Fruit fly (Drosophila melanogaster) whole organism, embryonic: ENCODE data around the gene CG13982.

Source experiments
- CG11695 ChIP-seq: fragments of 200-800 bp; sonication (Bioruptor generic); IDR thresholded peaks from 3 replicates; pipeline ENCODE4 v1.3.6; 2022; ENCODE audit warnings: missing biosample characterization, missing genetic modification characterization
- CG13287 ChIP-seq: fragments of 200-800 bp; sonication (Bioruptor generic); IDR thresholded peaks from 2 replicates; pipeline ENCODE4 v1.3.6; 2022; ENCODE audit warnings: missing biosample characterization, missing genetic modification characterization; ENCODE audit not compliant: partially characterized antibody
- CG1529 ChIP-seq: fragments of 200-800 bp; sonication (Bioruptor generic); optimal IDR thresholded peaks from 3 replicates; lab custom pipeline; 2018; ENCODE audit warnings: missing biosample characterization, missing genetic modification characterization
- CG15479 ChIP-seq: fragments of 200-800 bp; sonication (Bioruptor generic); optimal IDR thresholded peaks from 3 replicates; lab custom pipeline; 2019; ENCODE audit warnings: missing biosample characterization, mild to moderate bottlenecking, missing genetic modification characterization, moderate library complexity
- CG1603 ChIP-seq: fragments of 200-800 bp; sonication (Bioruptor generic); optimal IDR thresholded peaks from 2 replicates; lab custom pipeline; 2019; ENCODE audit warnings: missing biosample characterization, mild to moderate bottlenecking, missing genetic modification characterization, moderate library complexity
- CG16779 ChIP-seq: fragments of 200-800 bp; sonication (Bioruptor generic); IDR thresholded peaks from 2 replicates; pipeline ENCODE4 v1.3.6; 2022; ENCODE audit warnings: missing biosample characterization, missing genetic modification characterization
- CG1832 ChIP-seq: fragments of 200-800 bp; sonication (Bioruptor generic); optimal IDR thresholded peaks from 2 replicates; lab custom pipeline; 2017; ENCODE audit warnings: missing biosample characterization, mild to moderate bottlenecking, missing genetic modification characterization, inconsistent platforms
- CG2199 ChIP-seq: fragments of 200-800 bp; sonication (Bioruptor generic); IDR thresholded peaks from 3 replicates; pipeline ENCODE4 v1.3.6; 2022; ENCODE audit warnings: missing biosample characterization, missing genetic modification characterization
- CG2678 ChIP-seq: fragments of 200-800 bp; sonication (Bioruptor generic); optimal IDR thresholded peaks from 3 replicates; lab custom pipeline; 2019; ENCODE audit warnings: missing biosample characterization, mild to moderate bottlenecking, missing genetic modification characterization, moderate library complexity
- CG4617 ChIP-seq: fragments of 200-800 bp; sonication (Bioruptor generic); optimal IDR thresholded peaks from 3 replicates; lab custom pipeline; 2016; ENCODE audit warnings: missing biosample characterization, missing genetic modification characterization, borderline replicate concordance
- CG4820 ChIP-seq: fragments of 200-800 bp; sonication (Bioruptor generic); optimal IDR thresholded peaks from 3 replicates; lab custom pipeline; 2016; ENCODE audit warnings: missing biosample characterization, missing genetic modification characterization
- CG5180 ChIP-seq: fragments of 200-800 bp; sonication (Bioruptor generic); optimal IDR thresholded peaks from 3 replicates; lab custom pipeline; 2017; ENCODE audit warnings: missing biosample characterization, missing genetic modification characterization, mild to moderate bottlenecking, moderate library complexity, missing genetic modification reagents
- CG8089 ChIP-seq: fragments of 200-800 bp; sonication (Bioruptor generic); optimal IDR thresholded peaks from 3 replicates; lab custom pipeline; 2016; ENCODE audit warnings: missing biosample characterization, missing genetic modification characterization
- CTCF ChIP-seq: fragments of 200-800 bp; sonication (Bioruptor generic); optimal IDR thresholded peaks from 2 replicates; lab custom pipeline; 2017; ENCODE audit warnings: missing biosample characterization, mild to moderate bottlenecking, missing genetic modification characterization, moderate library complexity
- Dad ChIP-seq: fragments of 200-800 bp; sonication (Bioruptor generic); optimal IDR thresholded peaks from 3 replicates; lab custom pipeline; 2016; ENCODE audit warnings: missing biosample characterization, missing genetic modification characterization
- Deaf1 ChIP-seq: fragments of 200-800 bp; optimal IDR thresholded peaks from 3 replicates; lab custom pipeline; 2019; ENCODE audit warnings: missing biosample characterization, mild to moderate bottlenecking, missing genetic modification characterization, moderate library complexity
- Dip2 ChIP-seq: fragments of 200-800 bp; sonication (Bioruptor generic); IDR thresholded peaks from 2 replicates; pipeline ENCODE4 v1.3.6; 2022; ENCODE audit warnings: missing biosample characterization, missing genetic modification characterization
- Ets97D ChIP-seq: fragments of 200-800 bp; sonication (Bioruptor generic); optimal IDR thresholded peaks from 3 replicates; lab custom pipeline; 2016; ENCODE audit warnings: missing biosample characterization, missing genetic modification characterization
- HLH4C ChIP-seq: fragments of 200-800 bp; sonication (Bioruptor generic); IDR thresholded peaks from 3 replicates; pipeline ENCODE4 v1.3.6; 2022; ENCODE audit warnings: missing biosample characterization, missing genetic modification characterization; ENCODE audit not compliant: partially characterized antibody
- Hr78 ChIP-seq, 2 experiments: fragments of 200-800 bp in 1 of 2; fragments of >200 bp in 1 of 2; sonication (Bioruptor generic) in 1 of 2; optimal IDR thresholded peaks; 2 replicates each; lab custom pipeline; 2017 to 2019; ENCODE audit warnings: missing biosample characterization in 2 of 2, missing genetic modification characterization in 2 of 2, mild to moderate bottlenecking in 1 of 2, moderate library complexity in 1 of 2
- Jarid2 ChIP-seq: fragments of 200-800 bp; sonication (Bioruptor generic); optimal IDR thresholded peaks from 3 replicates; lab custom pipeline; 2017; ENCODE audit warnings: mild to moderate bottlenecking, missing biosample characterization, missing genetic modification reagents, missing genetic modification characterization
- NFAT ChIP-seq: fragments of 200-800 bp; sonication (Bioruptor generic); IDR thresholded peaks from 2 replicates; pipeline ENCODE4 v1.3.6; 2022; ENCODE audit warnings: missing biosample characterization, missing genetic modification characterization
- NK7.1 ChIP-seq: fragments of 200-800 bp; sonication (Bioruptor generic); optimal IDR thresholded peaks from 3 replicates; lab custom pipeline; 2016; ENCODE audit warnings: missing biosample characterization, missing genetic modification characterization
- Optix ChIP-seq: fragments of 200-800 bp; sonication (Bioruptor generic); IDR thresholded peaks from 3 replicates; pipeline ENCODE4 v1.3.6; 2022; ENCODE audit warnings: missing biosample characterization, missing genetic modification characterization
- Sin3A ChIP-seq: fragments of >200 bp; optimal IDR thresholded peaks from 2 replicates; lab custom pipeline; 2018
- amos ChIP-seq: fragments of 200-800 bp; sonication (Bioruptor generic); IDR thresholded peaks from 2 replicates; pipeline ENCODE4 v1.3.6; 2022; ENCODE audit warnings: missing biosample characterization, missing genetic modification characterization; ENCODE audit not compliant: partially characterized antibody
- chinmo ChIP-seq: fragments of 200-800 bp; sonication (Bioruptor generic); IDR thresholded peaks from 4 replicates; pipeline ENCODE4 v1.3.6; 2022; ENCODE audit warnings: missing biosample characterization, missing genetic modification characterization; ENCODE audit not compliant: partially characterized antibody
- chm ChIP-seq: fragments of 200-800 bp; sonication (Bioruptor generic); IDR thresholded peaks from 2 replicates; pipeline ENCODE4 v1.3.6; 2022; ENCODE audit warnings: missing biosample characterization, missing genetic modification characterization
- dati ChIP-seq: fragments of 200-800 bp; sonication (Bioruptor generic); IDR thresholded peaks from 2 replicates; pipeline ENCODE4 v1.3.6; 2022; ENCODE audit warnings: missing biosample characterization, missing genetic modification characterization
- dpn ChIP-seq, 2 experiments: fragments of 200-800 bp; sonication (Bioruptor generic); optimal IDR thresholded peaks; 3 replicates each; lab custom pipeline; 2016; ENCODE audit warnings: missing biosample characterization in 2 of 2, missing genetic modification characterization in 2 of 2
- emc ChIP-seq: fragments of 200-800 bp; sonication (Bioruptor generic); optimal IDR thresholded peaks from 2 replicates; lab custom pipeline; 2016; ENCODE audit warnings: missing biosample characterization, missing genetic modification characterization
- fd64A ChIP-seq: fragments of 200-800 bp; sonication (Bioruptor generic); optimal IDR thresholded peaks from 3 replicates; lab custom pipeline; 2018; ENCODE audit warnings: missing biosample characterization, mild to moderate bottlenecking, missing genetic modification characterization
- gsb-n ChIP-seq: fragments of 200-800 bp; sonication (Bioruptor generic); optimal IDR thresholded peaks from 3 replicates; lab custom pipeline; 2018; ENCODE audit warnings: missing biosample characterization, mild to moderate bottlenecking, missing genetic modification characterization
- insv ChIP-seq, 2 experiments: fragments of 200-800 bp; sonication (Bioruptor generic); optimal IDR thresholded peaks; 3 replicates each; lab custom pipeline; 2016 to 2018; ENCODE audit warnings: missing biosample characterization in 2 of 2, missing genetic modification characterization in 2 of 2
- jing ChIP-seq: fragments of 200-800 bp; sonication (Bioruptor generic); optimal IDR thresholded peaks from 2 replicates; lab custom pipeline; 2018; ENCODE audit warnings: missing biosample characterization, mild to moderate bottlenecking, missing genetic modification characterization
- lbe ChIP-seq: fragments of 200-800 bp; sonication (Bioruptor generic); optimal IDR thresholded peaks from 2 replicates; lab custom pipeline; 2016; ENCODE audit warnings: missing biosample characterization, mild to moderate bottlenecking, missing genetic modification characterization
- mirr ChIP-seq: fragments of 200-800 bp; sonication (Bioruptor generic); optimal IDR thresholded peaks from 3 replicates; lab custom pipeline; 2018; ENCODE audit warnings: missing biosample characterization, mild to moderate bottlenecking, missing genetic modification characterization
- oc ChIP-seq: fragments of 200-800 bp; sonication (Bioruptor generic); optimal IDR thresholded peaks from 2 replicates; lab custom pipeline; 2018; ENCODE audit warnings: missing biosample characterization, mild to moderate bottlenecking, missing genetic modification characterization, moderate library complexity
- pan ChIP-seq, 4 experiments: fragments of >200 bp in 3 of 4; fragments of 200-800 bp in 1 of 4; sonication (Bioruptor generic) in 1 of 4; optimal IDR thresholded peaks in 3 of 4; IDR thresholded peaks in 1 of 4; 2 replicates each; pipeline versions ENCODE4 v1.3.6 to Lab custom; 2017 to 2022; ENCODE audit warnings: missing biosample characterization in 2 of 4, missing genetic modification characterization in 2 of 4, mixed read lengths in 1 of 4
- peb ChIP-seq: fragments of 200-800 bp; sonication (Bioruptor generic); IDR thresholded peaks from 2 replicates; pipeline ENCODE4 v1.3.6; 2022; ENCODE audit warnings: missing biosample characterization, missing genetic modification characterization
- run ChIP-seq: fragments of 200-800 bp; sonication (Bioruptor generic); optimal IDR thresholded peaks from 3 replicates; lab custom pipeline; 2018; ENCODE audit warnings: missing biosample characterization, mild to moderate bottlenecking, missing genetic modification characterization
- sima ChIP-seq: fragments of 200-800 bp; sonication (Bioruptor generic); optimal IDR thresholded peaks from 2 replicates; lab custom pipeline; 2016; ENCODE audit warnings: missing biosample characterization, missing genetic modification characterization
- vfl ChIP-seq: fragments of 200-800 bp; sonication (Bioruptor generic); optimal IDR thresholded peaks from 2 replicates; lab custom pipeline; 2016; ENCODE audit warnings: missing biosample characterization, missing genetic modification characterization
- wek ChIP-seq: fragments of 200-800 bp; sonication (Bioruptor generic); optimal IDR thresholded peaks from 3 replicates; lab custom pipeline; 2018; ENCODE audit warnings: missing biosample characterization, mild to moderate bottlenecking, missing genetic modification characterization, moderate library complexity

The CG13982 gene

DNA sequence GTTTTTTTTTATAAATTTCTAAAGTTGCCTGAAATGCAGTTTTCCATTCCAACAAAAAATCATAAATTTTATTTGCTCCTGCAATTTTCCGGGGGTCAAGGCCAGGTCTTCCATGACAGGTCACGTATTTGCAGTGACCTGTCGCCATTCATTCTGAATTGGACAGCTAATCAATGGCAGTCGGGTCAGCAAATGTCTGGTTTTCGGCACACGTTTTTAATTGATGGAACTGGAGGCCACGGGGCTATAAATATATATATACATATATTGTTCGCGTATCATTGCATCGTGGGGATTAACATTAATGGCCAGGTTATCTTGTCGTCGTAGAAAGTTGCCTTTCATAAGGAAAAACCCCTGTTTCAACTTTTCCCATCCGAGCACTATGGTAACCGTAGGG lies 25.0 kb upstream of the CG13982 start:
- TF ChIP-seq emc (GFP tag; lab: Kevin White, UChicago) (no peak), Dad (no peak), oc (tag; lab: Kevin White, UChicago) (no peak), CG1603 (tag; lab: Kevin White, UChicago) (no peak), Sin3A (lab: Kevin White, UChicago) (no peak)

dm6 chr2L:6391469-6391868 lies 20.6 kb upstream of the CG13982 start:
- TF ChIP-seq CG1529 (GFP tag; lab: Kevin White, UChicago) (no peak), CTCF (peak; percentile 74), NFAT (0 out of 2 replicates have a peak, but pooled peaks have one; percentile 2), Dip2 (GFP tag; lab: Robert Waterston, UW) (no peak)
- TF ChIP-seq, all 482 proteins: peak for 2

DNA sequence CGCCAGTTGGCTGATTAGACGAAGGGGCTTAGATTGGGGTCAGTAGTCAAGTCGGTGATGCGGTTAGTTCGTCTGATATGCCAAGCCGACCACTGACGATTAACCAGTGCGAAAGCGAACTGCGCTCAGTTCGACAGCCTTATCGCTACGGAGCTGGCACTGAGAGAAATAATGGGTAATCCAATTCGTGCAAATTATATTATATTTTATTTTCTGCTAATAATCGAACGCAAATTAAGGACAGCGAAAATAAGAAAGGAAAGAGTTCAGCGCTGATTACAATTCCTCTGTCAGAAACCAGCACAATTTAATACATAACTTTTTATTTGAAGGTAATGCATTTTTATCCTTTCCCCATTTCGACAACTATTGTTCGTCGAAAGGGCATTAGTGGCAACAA lies 15.0 kb upstream of the CG13982 start, which contains the start of gene CG42369:
Gene CG42369, minus strand, starts transcription at position 101 of the 400 bp plus-strand sequence.
- TF ChIP-seq CG1832 (no peak), chm (no peak), NK7.1 (GFP tag; lab: Kevin White, UChicago) (no peak), amos (GFP tag; lab: Robert Waterston, UW) (no peak), gsb-n (no peak), CG4820 (GFP tag; lab: Kevin White, UChicago) (no peak)
- TF ChIP-seq, all 482 proteins: peak for 0

DNA sequence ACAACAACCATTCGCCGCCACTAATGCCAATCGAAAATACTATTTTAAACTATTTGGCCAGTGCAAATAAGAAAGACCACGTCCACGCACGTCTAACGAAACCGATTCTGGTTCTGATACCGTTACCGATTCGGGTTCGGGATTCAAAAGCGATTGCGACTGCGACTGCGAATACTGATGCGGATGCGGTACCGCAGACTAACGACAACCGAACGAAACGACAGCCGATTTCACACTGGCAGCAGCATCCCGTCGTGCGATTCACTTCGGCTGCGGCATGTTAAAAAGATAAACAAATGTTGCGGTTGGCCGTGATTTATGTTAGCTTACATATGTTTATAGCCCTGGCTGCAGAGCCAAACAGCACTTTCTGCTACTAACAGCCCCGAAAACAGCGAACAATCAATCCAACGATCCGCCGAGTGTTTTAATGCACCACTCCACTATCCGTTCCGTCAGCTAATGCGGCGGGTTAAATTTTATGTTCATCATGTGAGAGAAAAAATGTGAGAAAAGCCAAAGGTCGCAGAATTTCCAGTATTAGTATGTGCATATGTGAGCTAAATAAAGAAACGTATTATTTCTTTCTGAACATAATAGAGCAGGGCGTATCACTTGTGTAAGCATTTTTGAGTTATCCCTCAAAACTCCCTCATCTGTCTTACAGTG lies 892 bp upstream of the CG13982 start, which contains the start of gene DIP-epsilon:
Gene DIP-epsilon, minus strand, starts transcription at position 238 of the 669 bp plus-strand sequence.
- TF ChIP-seq CG13287 (GFP tag; lab: Robert Waterston, UW): peak; percentile 24; the same call in 1 of the 2 replicates
- TF ChIP-seq Jarid2 (GFP tag; lab: Kevin White, UChicago): peak; percentile 90
- TF ChIP-seq insv (GFP tag; optimal IDR thresholded peaks at IDR 0.05; lab: Kevin White, UChicago): no peak
- TF ChIP-seq CG2678 (tag; lab: Kevin White, UChicago): no peak
- TF ChIP-seq CG4617: no peak
- TF ChIP-seq pan (optimal IDR thresholded peaks at IDR 0.05; lab: Kevin White, UChicago): no peak
- TF ChIP-seq pan (GFP tag; optimal IDR thresholded peaks at IDR 0.05 in 1 of 2, IDR thresholded peaks at IDR 0.05 in 1 of 2): peak in 1 of 2 experiments; percentile 30
- peak; percentile 48 for TF ChIP-seq run (tag; lab: Kevin White, UChicago)
- peak; percentile 16 for TF ChIP-seq jing (GFP tag; lab: Kevin White, UChicago)
- no peak for TF ChIP-seq dpn (GFP tag; optimal IDR thresholded peaks at IDR 0.05; lab: Kevin White, UChicago)
- no peak for TF ChIP-seq dati (GFP tag; lab: Robert Waterston, UW)
- TF ChIP-seq HLH4C (GFP tag; lab: Robert Waterston, UW): no peak
- no peak for TF ChIP-seq CG8089 (GFP tag; lab: Kevin White, UChicago)
- peak in 1 of 2 experiments; percentile 63 for TF ChIP-seq Hr78 (GFP tag; optimal IDR thresholded peaks at IDR 0.05; lab: Kevin White, UChicago)
- TF ChIP-seq CG11695 (GFP tag; lab: Robert Waterston, UW): no peak
- TF ChIP-seq wek (GFP tag; lab: Kevin White, UChicago): no peak
- no peak for TF ChIP-seq Ets97D (GFP tag; lab: Kevin White, UChicago)
- no peak for TF ChIP-seq sima (GFP tag; lab: Kevin White, UChicago)
- no peak for TF ChIP-seq fd64A (GFP tag; lab: Kevin White, UChicago)
- no peak for TF ChIP-seq CG16779 (GFP tag; lab: Robert Waterston, UW)
- TF ChIP-seq peb (GFP tag; lab: Robert Waterston, UW): no peak
- peak; percentile 11 for TF ChIP-seq mirr (GFP tag; lab: Kevin White, UChicago)
- peak; percentile 16 for TF ChIP-seq CG15479 (GFP tag; lab: Kevin White, UChicago)
- TF ChIP-seq lbe (GFP tag; lab: Kevin White, UChicago): no peak
- no peak for TF ChIP-seq vfl (GFP tag; lab: Kevin White, UChicago)
- 0 out of 3 replicates have a peak, but pooled peaks have one; percentile 64 for TF ChIP-seq CG2199 (GFP tag; lab: Robert Waterston, UW)
- peak; percentile 47 for TF ChIP-seq CG5180 (GFP tag; lab: Kevin White, UChicago)
- TF ChIP-seq chinmo (GFP tag; lab: Robert Waterston, UW): 0 out of 4 replicates have a peak, but pooled peaks have one; percentile 18
- peak; percentile 19; the same call in 1 of the 2 replicates for TF ChIP-seq amos (GFP tag; lab: Robert Waterston, UW)
- peak; percentile 99 for TF ChIP-seq Deaf1 (tag; lab: Kevin White, UChicago)
- TF ChIP-seq Optix (GFP tag; lab: Robert Waterston, UW): 0 out of 3 replicates have a peak, but pooled peaks have one; percentile 16
